Worm (Caenorhabditis elegans): ENCODE data around the gene pqn-62.

DNA sequence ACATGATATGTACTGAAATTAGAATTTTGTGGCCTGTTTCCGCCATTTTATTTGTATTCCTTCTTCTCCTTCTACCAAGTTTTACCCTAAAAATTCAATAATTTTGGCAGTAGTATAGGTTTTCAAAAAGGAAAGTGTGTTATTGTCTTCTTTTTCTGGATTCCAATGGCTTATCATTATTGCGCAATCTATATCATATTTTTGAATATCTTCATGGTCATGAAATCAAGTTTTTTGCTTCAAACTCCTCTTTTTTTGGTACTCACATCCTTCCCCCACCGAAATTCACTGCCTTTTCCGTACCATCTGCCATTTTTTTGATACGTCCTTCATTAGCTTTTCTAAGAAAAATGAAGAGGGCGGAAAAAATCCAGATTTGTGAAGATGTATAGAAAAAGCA lies 52.8 kb downstream of the pqn-62 start:
- TF ChIP-seq dao-5 (tag; optimal IDR thresholded peaks at IDR 0.05) (no peak), him-1 (tag; optimal IDR thresholded peaks at IDR 0.05) (no peak)

Measured in whole organism, L4/young adult.